Worm (Caenorhabditis elegans) whole organism, early embryonic: Measurements from ENCODE around the gene srbc-24.

Source experiments
- B0310.2 ChIP-seq: sonication (generic microtip); optimal IDR thresholded peaks from 2 replicates; lab custom pipeline; 2016; ENCODE audit warnings: mild to moderate bottlenecking, missing genetic modification characterization, missing compliant biosample characterization
- F13C5.2 ChIP-seq: sonication (generic microtip); optimal IDR thresholded peaks from 2 replicates; lab custom pipeline; 2017; ENCODE audit warnings: mild to moderate bottlenecking, missing genetic modification characterization, inconsistent platforms, missing compliant biosample characterization
- aly-1 ChIP-seq: sonication (generic microtip); optimal IDR thresholded peaks from 2 replicates; lab custom pipeline; 2016; ENCODE audit warnings: missing genetic modification characterization, missing compliant biosample characterization
- ama-1 ChIP-seq: fragments of 150-350 bp; optimal IDR thresholded peaks from 2 replicates; lab custom pipeline; 2014
- ceh-13 ChIP-seq: fragments of 200-800 bp; sonication (Bioruptor generic); optimal IDR thresholded peaks from 2 replicates; lab custom pipeline; 2018; ENCODE audit warnings: mild to moderate bottlenecking, missing genetic modification characterization, missing compliant biosample characterization
- ceh-36 ChIP-seq: sonication (generic microtip); optimal IDR thresholded peaks from 2 replicates; lab custom pipeline; 2016; ENCODE audit warnings: missing genetic modification characterization, inconsistent platforms, missing compliant biosample characterization
- ets-7 ChIP-seq: sonication (generic microtip); optimal IDR thresholded peaks from 2 replicates; lab custom pipeline; 2016; ENCODE audit warnings: missing genotype, missing genetic modification characterization, missing compliant biosample characterization
- flt-1 ChIP-seq: fragments of 200-800 bp; sonication (Bioruptor generic); IDR thresholded peaks from 2 replicates; pipeline ENCODE4 v1.3.6; 2022; ENCODE audit warnings: missing genetic modification characterization, missing compliant biosample characterization
- hmbx-1 ChIP-seq: sonication (generic microtip); optimal IDR thresholded peaks from 2 replicates; lab custom pipeline; 2016; ENCODE audit warnings: mild to moderate bottlenecking, missing genetic modification characterization, missing compliant biosample characterization
- hmg-4 ChIP-seq: fragments of 200-800 bp; sonication (Bioruptor generic); optimal IDR thresholded peaks from 2 replicates; lab custom pipeline; 2018; ENCODE audit warnings: mild to moderate bottlenecking, missing genetic modification characterization, missing compliant biosample characterization
- hnd-1 ChIP-seq: sonication (generic microtip); optimal IDR thresholded peaks from 2 replicates; lab custom pipeline; 2016; ENCODE audit warnings: missing genetic modification characterization, missing compliant biosample characterization
- pes-1 ChIP-seq: fragments of 200-800 bp; sonication (Bioruptor generic); IDR thresholded peaks from 2 replicates; pipeline ENCODE4 v1.3.6; 2022; ENCODE audit warnings: missing genetic modification reagents, missing genetic modification characterization, missing compliant biosample characterization
- scrt-1 ChIP-seq: fragments of 200-800 bp; sonication (Bioruptor generic); IDR thresholded peaks from 2 replicates; pipeline ENCODE4 v1.3.6; 2022; ENCODE audit warnings: missing genetic modification characterization, missing compliant biosample characterization
- sea-1 ChIP-seq: fragments of 200-800 bp; sonication (Bioruptor generic); conservative IDR thresholded peaks from 2 replicates; pipeline ENCODE4 v1.3.6; 2022; ENCODE audit warnings: missing genetic modification characterization, missing compliant biosample characterization
- tbx-11 ChIP-seq: fragments of 200-800 bp; sonication (Bioruptor generic); IDR thresholded peaks from 2 replicates; pipeline ENCODE4 v1.3.6; 2022; ENCODE audit warnings: missing genetic modification characterization, missing compliant biosample characterization
- tbx-37 ChIP-seq: fragments of 200-800 bp; sonication (Bioruptor generic); conservative IDR thresholded peaks from 2 replicates; pipeline ENCODE4 v1.3.6; 2022; ENCODE audit warnings: missing genetic modification reagents, missing genetic modification characterization, missing compliant biosample characterization
- tra-4 ChIP-seq: sonication (generic microtip); optimal IDR thresholded peaks from 2 replicates; lab custom pipeline; 2017; ENCODE audit warnings: missing genetic modification characterization, missing compliant biosample characterization

Gene srbc-24

ce11 chrV:2151458-2151857 lies at the start of gene srbc-24:
TSS of gene srbc-24 (plus strand) at chrV:2151758.
- TF ChIP-seq F13C5.2 (tag; lab: Kevin White, UChicago), result no peak
- TF ChIP-seq sea-1 (GFP tag; lab: Robert Waterston, UW), result no peak
- no peak for TF ChIP-seq hmg-4 (GFP tag; lab: Kevin White, UChicago)
- TF ChIP-seq ceh-36, result no peak
- TF ChIP-seq aly-1 (tag; lab: Kevin White, UChicago), result no peak
- no peak for TF ChIP-seq flt-1
- no peak for TF ChIP-seq scrt-1 (GFP tag; lab: Robert Waterston, UW)
- no peak for TF ChIP-seq tra-4
- no peak for TF ChIP-seq ets-7 (tag; lab: Kevin White, UChicago)
- TF ChIP-seq tbx-37 (GFP tag; lab: Robert Waterston, UW), result no peak
- TF ChIP-seq B0310.2 (tag; lab: Kevin White, UChicago), result no peak
- TF ChIP-seq tbx-11, result no peak
- TF ChIP-seq hmbx-1 (tag; lab: Kevin White, UChicago), result no peak
- TF ChIP-seq ceh-13, result no peak
- no peak for TF ChIP-seq hnd-1
- no peak for TF ChIP-seq pes-1 (GFP tag; lab: Robert Waterston, UW)

- no peak for TF ChIP-seq hmbx-1 (tag; lab: Kevin White, UChicago)
- no peak for TF ChIP-seq tbx-11
- TF ChIP-seq F13C5.2 (tag; lab: Kevin White, UChicago), result no peak
- no peak for TF ChIP-seq aly-1 (tag; lab: Kevin White, UChicago)
Measured at ce11 chrV:2103118-2103517, 48.4 kb upstream of the srbc-24 start, which contains the start of gene F36F12.1. TSS of gene F36F12.1 (minus strand) at chrV:2103218.

- TF ChIP-seq aly-1 (tag; lab: Kevin White, UChicago), result no peak
- TF ChIP-seq flt-1, result no peak
- no peak for TF ChIP-seq pes-1 (GFP tag; lab: Robert Waterston, UW)
- no peak for TF ChIP-seq sea-1 (GFP tag; lab: Robert Waterston, UW)
- no peak for TF ChIP-seq ama-1 (lab: Kevin White, UChicago)
- TF ChIP-seq F13C5.2 (tag; lab: Kevin White, UChicago), result no peak
- no peak for TF ChIP-seq scrt-1 (GFP tag; lab: Robert Waterston, UW)
- TF ChIP-seq ceh-13, result no peak
- no peak for TF ChIP-seq hmg-4 (GFP tag; lab: Kevin White, UChicago)
- TF ChIP-seq ceh-36, result no peak
- no peak for TF ChIP-seq tbx-11
- TF ChIP-seq tra-4, result no peak
- TF ChIP-seq B0310.2 (tag; lab: Kevin White, UChicago), result no peak
- TF ChIP-seq hnd-1, result no peak
- no peak for TF ChIP-seq tbx-37 (GFP tag; lab: Robert Waterston, UW)
- TF ChIP-seq hmbx-1 (tag; lab: Kevin White, UChicago), result no peak
- no peak for TF ChIP-seq ets-7 (tag; lab: Kevin White, UChicago)
Measured at ce11 chrV:2105976-2106375, 45.6 kb upstream of the srbc-24 start, which contains the start of gene F22F7.4. TSS of gene F22F7.4 (minus strand) at chrV:2106076.

- TF ChIP-seq F13C5.2 (tag; lab: Kevin White, UChicago), result no peak
- TF ChIP-seq flt-1, result no peak
- no peak for TF ChIP-seq tra-4
- TF ChIP-seq pes-1 (GFP tag; lab: Robert Waterston, UW), result no peak
- no peak for TF ChIP-seq hmg-4 (GFP tag; lab: Kevin White, UChicago)
- no peak for TF ChIP-seq scrt-1 (GFP tag; lab: Robert Waterston, UW)
- TF ChIP-seq tbx-11, result no peak
- TF ChIP-seq hmbx-1 (tag; lab: Kevin White, UChicago), result no peak
- no peak for TF ChIP-seq ceh-36
- TF ChIP-seq aly-1 (tag; lab: Kevin White, UChicago), result no peak
- no peak for TF ChIP-seq ceh-13
- TF ChIP-seq sea-1 (GFP tag; lab: Robert Waterston, UW), result no peak
Measured at ce11 chrV:2109295-2109694, 42.3 kb upstream of the srbc-24 start, which contains the start of gene ckb-4. TSS of gene ckb-4 (minus strand) at chrV:2109434.

- TF ChIP-seq B0310.2 (tag; lab: Kevin White, UChicago) (no peak), hnd-1 (no peak), ceh-13 (no peak), tbx-37 (GFP tag; lab: Robert Waterston, UW) (no peak), ceh-36 (no peak), sea-1 (GFP tag; lab: Robert Waterston, UW) (no peak), ama-1 (lab: Kevin White, UChicago) (no peak)
Measured at ce11 chrV:2110368-2110767, 41.2 kb upstream of the srbc-24 start, which contains the start of gene F22F7.3. TSS of gene F22F7.3 (plus strand) at chrV:2110668.

- no peak for TF ChIP-seq ceh-13
- no peak for TF ChIP-seq ama-1 (lab: Kevin White, UChicago)
- no peak for TF ChIP-seq tbx-37 (GFP tag; lab: Robert Waterston, UW)
- no peak for TF ChIP-seq B0310.2 (tag; lab: Kevin White, UChicago)
- TF ChIP-seq hnd-1, result no peak
- no peak for TF ChIP-seq sea-1 (GFP tag; lab: Robert Waterston, UW)
- TF ChIP-seq flt-1, result no peak
- no peak for TF ChIP-seq hmbx-1 (tag; lab: Kevin White, UChicago)
- no peak for TF ChIP-seq ets-7 (tag; lab: Kevin White, UChicago)
- TF ChIP-seq pes-1 (GFP tag; lab: Robert Waterston, UW), result no peak
- TF ChIP-seq tra-4, result no peak
- TF ChIP-seq hmg-4 (GFP tag; lab: Kevin White, UChicago), result no peak
- TF ChIP-seq scrt-1 (GFP tag; lab: Robert Waterston, UW), result no peak
- no peak for TF ChIP-seq tbx-11
- no peak for TF ChIP-seq F13C5.2 (tag; lab: Kevin White, UChicago)
- TF ChIP-seq ceh-36, result no peak
- TF ChIP-seq aly-1 (tag; lab: Kevin White, UChicago), result no peak
Measured at ce11 chrV:2118574-2118973, 33.0 kb upstream of the srbc-24 start, which contains the start of gene bgnt-1.2. TSS of gene bgnt-1.2 (minus strand) at chrV:2118674.

ce11 chrV:2119529-2119928 lies 32.0 kb upstream of the srbc-24 start, which contains the start of gene F22F7.11:
TSS of gene F22F7.11 (plus strand) at chrV:2119829.
- TF ChIP-seq hmbx-1 (tag; lab: Kevin White, UChicago) (no peak), flt-1 (no peak), hmg-4 (GFP tag; lab: Kevin White, UChicago) (no peak), sea-1 (GFP tag; lab: Robert Waterston, UW) (no peak), B0310.2 (tag; lab: Kevin White, UChicago) (no peak), tra-4 (no peak), aly-1 (tag; lab: Kevin White, UChicago) (no peak), ceh-13 (no peak), ama-1 (lab: Kevin White, UChicago) (no peak), tbx-11 (no peak), ceh-36 (no peak), hnd-1 (no peak), tbx-37 (GFP tag; lab: Robert Waterston, UW) (no peak)
